Worm (Caenorhabditis elegans) whole organism, midembryonic: ENCODE data around the gene K09A9.6.
A peak's percentile ranks its signal among the peaks of the same experiment; 100 is the strongest.

ENCODE experiments used
- T22C8.4 ChIP-seq: fragments of 200-800 bp; sonication (Bioruptor generic); IDR thresholded peaks from 2 replicates; pipeline ENCODE4 v1.3.6; 2022; ENCODE audit warnings: missing genetic modification characterization, missing compliant biosample characterization
- cog-1 ChIP-seq: sonication (generic microtip); optimal IDR thresholded peaks from 2 replicates; lab custom pipeline; 2016; ENCODE audit warnings: missing genetic modification characterization, missing compliant biosample characterization
- flt-1 ChIP-seq: fragments of 200-800 bp; sonication (Bioruptor generic); IDR thresholded peaks from 2 replicates; pipeline ENCODE4 v1.3.6; 2022; ENCODE audit warnings: missing genetic modification characterization, missing compliant biosample characterization
- klf-2 ChIP-seq: fragments of 200-800 bp; sonication (Bioruptor generic); conservative IDR thresholded peaks from 2 replicates; pipeline ENCODE4 v1.3.6; 2022; ENCODE audit warnings: missing genetic modification reagents, missing genetic modification characterization, missing compliant biosample characterization
- med-1 ChIP-seq: sonication (generic microtip); optimal IDR thresholded peaks from 2 replicates; lab custom pipeline; 2017; ENCODE audit warnings: missing genetic modification characterization, mild to moderate bottlenecking, missing compliant biosample characterization, antibody characterized with exemption, missing genetic modification reagents; ENCODE audit not compliant: insufficient read depth
- ref-1 ChIP-seq: fragments of 200-800 bp; sonication (Bioruptor generic); conservative IDR thresholded peaks from 2 replicates; pipeline ENCODE4 v1.3.6; 2022; ENCODE audit warnings: missing genetic modification reagents, missing genetic modification characterization, missing compliant biosample characterization
- tab-1 ChIP-seq: fragments of 200-800 bp; sonication (Bioruptor generic); IDR thresholded peaks from 2 replicates; pipeline ENCODE4 v1.3.6; 2022; ENCODE audit warnings: missing genetic modification characterization, missing compliant biosample characterization
- ztf-23 ChIP-seq: fragments of 200-800 bp; sonication (Bioruptor generic); IDR thresholded peaks from 2 replicates; pipeline ENCODE4 v1.3.6; 2022; ENCODE audit warnings: missing genetic modification reagents, missing genetic modification characterization, missing compliant biosample characterization
- ztf-29 ChIP-seq: fragments of 200-800 bp; sonication (Bioruptor generic); IDR thresholded peaks from 2 replicates; pipeline ENCODE4 v1.3.6; 2022; ENCODE audit warnings: missing genetic modification reagents, missing genetic modification characterization, missing compliant biosample characterization

K09A9.6 gene

DNA sequence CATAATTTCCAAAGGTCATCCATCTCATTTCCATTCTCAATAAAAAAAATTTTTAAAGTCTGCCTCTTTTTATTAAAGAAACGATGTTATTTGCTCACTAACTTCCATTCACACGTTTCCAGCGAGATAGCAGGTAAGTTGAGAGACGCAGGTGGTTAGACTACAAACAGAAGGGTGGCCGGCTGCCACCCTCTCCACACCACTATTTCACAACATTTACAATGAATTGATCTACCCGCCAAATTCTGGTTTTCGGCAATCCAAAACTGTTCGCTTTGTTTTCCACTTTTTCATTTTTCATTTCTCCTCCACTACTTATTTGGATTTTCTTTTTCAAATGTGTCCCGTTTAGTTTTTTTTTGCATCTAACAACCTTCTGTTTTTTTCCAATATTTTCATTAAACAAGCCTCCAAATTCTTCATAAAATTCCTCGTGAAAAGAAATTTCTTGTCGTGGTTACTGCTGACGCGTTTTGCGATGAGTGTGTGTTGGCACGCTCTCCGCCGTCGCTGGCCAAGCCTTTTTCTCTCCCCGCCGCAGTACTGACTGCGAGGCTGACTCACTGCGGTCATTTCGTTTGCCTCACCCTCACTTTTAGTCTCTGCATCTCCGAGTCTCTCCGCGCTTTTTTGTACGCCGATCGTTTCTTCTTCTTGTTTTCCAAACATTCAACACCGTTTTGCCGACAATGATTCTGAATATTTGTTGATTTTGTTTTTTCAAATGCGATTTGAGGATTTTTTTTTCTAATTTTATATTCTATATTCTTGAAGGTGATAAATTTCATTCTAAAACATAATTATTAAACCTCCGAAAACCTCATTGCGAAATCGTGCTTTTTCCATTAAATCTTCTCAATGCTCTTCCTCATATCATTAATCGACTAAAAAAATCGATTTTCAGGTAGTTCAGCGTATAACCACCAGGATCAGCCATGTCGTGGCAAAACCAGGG lies 8.8 kb upstream of the K09A9.6 start, which contains the start of gene dyn-1:
TSS of gene dyn-1 (plus strand) at position 905 of the 955 bp plus-strand sequence.
- no peak for TF ChIP-seq tab-1 (GFP tag; lab: Robert Waterston, UW)
- 0 out of 2 replicates have a peak, but pooled peaks have one; percentile 13 for TF ChIP-seq ztf-23

DNA sequence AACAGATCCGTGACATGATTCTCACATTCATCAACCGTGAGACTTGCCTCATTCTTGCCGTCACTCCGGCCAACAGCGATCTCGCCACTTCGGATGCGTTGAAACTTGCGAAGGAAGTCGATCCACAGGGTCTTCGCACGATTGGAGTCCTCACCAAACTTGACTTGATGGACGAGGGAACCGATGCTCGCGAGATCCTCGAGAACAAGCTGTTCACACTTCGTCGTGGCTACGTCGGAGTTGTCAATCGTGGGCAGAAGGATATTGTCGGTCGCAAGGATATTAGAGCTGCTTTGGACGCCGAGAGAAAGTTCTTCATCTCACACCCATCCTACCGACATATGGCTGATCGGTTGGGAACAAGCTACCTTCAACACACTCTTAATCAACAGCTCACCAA lies 7.4 kb upstream of the K09A9.6 start:
- TF ChIP-seq med-1 (GFP tag; lab: Kevin White, UChicago) (no peak), ztf-29 (GFP tag; lab: Robert Waterston, UW) (no peak), cog-1 (tag; lab: Kevin White, UChicago) (no peak), ref-1 (GFP tag; lab: Robert Waterston, UW) (no peak)

ce11 chrX:15572021-15572420 lies 5.0 kb upstream of the K09A9.6 start:
- TF ChIP-seq klf-2 (GFP tag; lab: Robert Waterston, UW) (no peak), ztf-29 (GFP tag; lab: Robert Waterston, UW) (no peak), flt-1 (0 out of 2 replicates have a peak, but pooled peaks have one; percentile 4), ref-1 (GFP tag; lab: Robert Waterston, UW) (no peak)

DNA sequence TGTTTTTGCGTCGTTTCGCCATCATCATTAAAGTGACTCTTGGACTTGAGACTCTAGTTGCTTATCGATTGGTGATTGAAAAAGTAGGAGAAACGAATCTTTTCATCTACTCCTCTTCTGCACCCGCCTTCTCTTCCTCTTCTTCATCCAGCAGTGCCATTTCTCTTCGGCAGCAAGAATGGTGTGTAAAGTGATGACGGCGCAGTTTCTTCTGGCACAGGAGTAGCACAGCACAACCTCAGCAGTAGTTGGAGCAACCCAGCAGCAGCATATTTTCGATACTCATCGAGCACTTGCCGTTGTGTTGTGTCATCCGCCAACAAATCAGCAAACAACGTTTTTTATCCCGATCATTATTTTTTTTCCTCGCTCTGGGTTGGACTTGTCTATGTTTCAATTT lies 1.6 kb upstream of the K09A9.6 start:
- TF ChIP-seq ztf-23 = no peak
- TF ChIP-seq med-1 (GFP tag; lab: Kevin White, UChicago) = no peak
- no peak for TF ChIP-seq cog-1 (tag; lab: Kevin White, UChicago)
- TF ChIP-seq ref-1 (GFP tag; lab: Robert Waterston, UW) = no peak
- TF ChIP-seq ztf-29 (GFP tag; lab: Robert Waterston, UW) = no peak
- TF ChIP-seq klf-2 (GFP tag; lab: Robert Waterston, UW) = no peak
- no peak for TF ChIP-seq flt-1
- no peak for TF ChIP-seq tab-1 (GFP tag; lab: Robert Waterston, UW)
- TF ChIP-seq T22C8.4 = no peak

ce11 chrX:15585144-15585543 lies 8.1 kb downstream of the K09A9.6 start:
- TF ChIP-seq klf-2 (GFP tag; lab: Robert Waterston, UW) (no peak), ref-1 (GFP tag; lab: Robert Waterston, UW) (no peak)

DNA sequence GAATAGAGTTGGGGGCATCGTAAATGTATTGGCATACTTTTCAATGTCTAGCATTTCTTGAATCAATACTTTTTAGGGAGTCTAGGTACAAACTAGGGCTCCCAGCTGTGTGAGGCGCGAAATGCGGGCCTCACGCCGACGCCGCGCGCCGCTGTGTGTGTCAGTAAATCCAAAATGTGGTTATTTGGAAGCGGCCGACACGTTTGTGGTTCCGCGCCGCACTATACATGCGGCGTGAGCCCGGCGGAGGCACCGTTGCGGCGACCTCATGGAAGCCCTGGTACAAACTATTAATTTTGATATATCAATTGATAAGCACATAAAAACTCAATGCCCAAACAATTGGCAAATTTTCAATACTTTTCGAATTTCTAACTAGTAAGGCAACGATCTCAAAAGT lies 9.2 kb downstream of the K09A9.6 start:
- TF ChIP-seq T22C8.4 = no peak

- TF ChIP-seq tab-1 (GFP tag; lab: Robert Waterston, UW) (no peak), ref-1 (GFP tag; lab: Robert Waterston, UW) (no peak), flt-1 (no peak), cog-1 (tag; lab: Kevin White, UChicago) (no peak)
Measured at ce11 chrX:15590347-15590928, 13.4 kb downstream of the K09A9.6 start, which contains the start of gene gas-1. TSS of gene gas-1 (minus strand) at chrX:15590397.

- no peak for TF ChIP-seq cog-1 (tag; lab: Kevin White, UChicago)
- no peak for TF ChIP-seq med-1 (GFP tag; lab: Kevin White, UChicago)
- TF ChIP-seq T22C8.4 = no peak
- no peak for TF ChIP-seq ztf-23
- no peak for TF ChIP-seq klf-2 (GFP tag; lab: Robert Waterston, UW)
- TF ChIP-seq ref-1 (GFP tag; lab: Robert Waterston, UW) = no peak
- no peak for TF ChIP-seq ztf-29 (GFP tag; lab: Robert Waterston, UW)
- TF ChIP-seq flt-1 = no peak
- TF ChIP-seq tab-1 (GFP tag; lab: Robert Waterston, UW) = no peak
Measured at ce11 chrX:15591068-15591467, 14.0 kb downstream of the K09A9.6 start, which contains the start of gene usp-33. TSS of gene usp-33 (plus strand) at chrX:15591368.

DNA sequence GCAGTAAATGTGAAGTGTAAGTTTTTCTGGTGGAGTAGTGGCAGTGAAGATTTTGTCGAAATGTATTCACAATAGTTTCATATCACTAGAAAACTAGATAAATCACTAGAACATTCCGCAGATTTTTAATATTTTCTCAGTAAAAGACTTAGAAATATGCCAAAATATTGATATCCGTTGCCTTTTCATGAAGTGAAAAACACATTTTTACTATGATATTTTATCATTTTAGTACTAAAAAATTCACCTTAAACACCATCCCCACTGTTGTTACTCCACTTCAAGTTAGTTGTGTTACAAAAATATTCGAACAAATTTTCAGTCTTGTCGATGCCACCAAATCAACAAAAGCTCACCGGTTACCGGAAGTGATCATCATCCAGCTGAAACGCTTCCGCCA lies 16.3 kb downstream of the K09A9.6 start:
- TF ChIP-seq med-1 (GFP tag; lab: Kevin White, UChicago) (no peak), tab-1 (GFP tag; lab: Robert Waterston, UW) (no peak), ref-1 (GFP tag; lab: Robert Waterston, UW) (no peak), ztf-23 (no peak), cog-1 (tag; lab: Kevin White, UChicago) (no peak), ztf-29 (GFP tag; lab: Robert Waterston, UW) (no peak), flt-1 (no peak), T22C8.4 (no peak), klf-2 (GFP tag; lab: Robert Waterston, UW) (no peak)

ce11 chrX:15594019-15594418 lies 17.0 kb downstream of the K09A9.6 start:
- no peak for TF ChIP-seq flt-1
- no peak for TF ChIP-seq klf-2 (GFP tag; lab: Robert Waterston, UW)
- no peak for TF ChIP-seq tab-1 (GFP tag; lab: Robert Waterston, UW)
- no peak for TF ChIP-seq ref-1 (GFP tag; lab: Robert Waterston, UW)
- no peak for TF ChIP-seq ztf-29 (GFP tag; lab: Robert Waterston, UW)
- no peak for TF ChIP-seq cog-1 (tag; lab: Kevin White, UChicago)
- TF ChIP-seq ztf-23 = no peak
- TF ChIP-seq med-1 (GFP tag; lab: Kevin White, UChicago) = no peak
- TF ChIP-seq T22C8.4 = no peak
